Worm (Caenorhabditis elegans): ENCODE data around the gene T12D8.9.

Gene T12D8.9

ce11 chrIII:13606016-13606530 is 10.8 kb upstream of the T12D8.9 start, which contains the start of gene act-5:
TSS of gene act-5 (minus strand) at chrIII:13606066.
- TF ChIP-seq nhr-102 (tag; optimal IDR thresholded peaks at IDR 0.05) (peak; percentile 74), mxl-3 (GFP tag; optimal IDR thresholded peaks at IDR 0.05) (peak; percentile 37), daf-16 (GFP tag; optimal IDR thresholded peaks at IDR 0.05) (peak in 1 of 2 experiments; percentile 15), daf-16 (tag; optimal IDR thresholded peaks at IDR 0.05) (peak; percentile 90), nhr-28 (tag; optimal IDR thresholded peaks at IDR 0.05) (peak; percentile 91), lin-39 (tag; optimal IDR thresholded peaks at IDR 0.05) (no peak), nhr-10 (tag; optimal IDR thresholded peaks at IDR 0.05) (peak; percentile 51), hlh-30 (tag; optimal IDR thresholded peaks at IDR 0.05; ENCODE audit: insufficient read depth) (peak; percentile 53), lin-1 (GFP tag; IDR thresholded peaks at IDR 0.05) (0 out of 2 replicates have a peak, but pooled peaks have one; percentile 39), lin-13 (GFP tag; optimal IDR thresholded peaks at IDR 0.05) (peak; percentile 14), nhr-111 (GFP tag; optimal IDR thresholded peaks at IDR 0.05) (no peak), nhr-77 (tag; optimal IDR thresholded peaks at IDR 0.05) (peak; percentile 77), dve-1 (tag; optimal IDR thresholded peaks at IDR 0.05; ENCODE audit: insufficient read depth) (peak; percentile 79), pqm-1 (tag; optimal IDR thresholded peaks at IDR 0.05) (peak; percentile 91), tra-1 (GFP tag; IDR thresholded peaks at IDR 0.05) (peak; percentile 61; the same call in 1 of the 2 replicates), mdt-29 (GFP tag; IDR thresholded peaks at IDR 0.05) (0 out of 2 replicates have a peak, but pooled peaks have one; percentile 31), zip-2 (tag; optimal IDR thresholded peaks at IDR 0.05) (no peak), D1046.2 (GFP tag; IDR thresholded peaks at IDR 0.05) (no peak), snpc-4 (tag; optimal IDR thresholded peaks at IDR 0.05) (no peak), unc-62 (GFP tag; optimal IDR thresholded peaks at IDR 0.05 in 1 of 2) (peak in 1 of 2 experiments; percentile 93), unc-62 (tag; optimal IDR thresholded peaks at IDR 0.05) (no peak), nhr-25 (tag; optimal IDR thresholded peaks at IDR 0.05; ENCODE audit: borderline replicate concordance, insufficient read depth) (no peak), nhr-48 (tag; optimal IDR thresholded peaks at IDR 0.05) (peak; percentile 69), F44E2.7 (GFP tag; IDR thresholded peaks at IDR 0.05) (no peak), pha-4 (GFP tag; IDR thresholded peaks at IDR 0.05) (no peak), pha-4 (tag; optimal IDR thresholded peaks at IDR 0.05) (peak; percentile 6), mep-1 (tag; optimal IDR thresholded peaks at IDR 0.05) (peak; percentile 23), aha-1 (tag) (peak; percentile 94), attf-4 (tag; optimal IDR thresholded peaks at IDR 0.05) (no peak), hlh-11 (tag; optimal IDR thresholded peaks at IDR 0.05) (peak; percentile 87), dmd-6 (GFP tag; IDR thresholded peaks at IDR 0.05) (peak; percentile 85), hif-1 (tag; optimal IDR thresholded peaks at IDR 0.05) (peak in 1 of 2 experiments; percentile 26)

- no peak for TF ChIP-seq daf-19 (GFP tag; conservative IDR thresholded peaks at IDR 0.05)
- peak; percentile 28 for TF ChIP-seq pqm-1 (tag; optimal IDR thresholded peaks at IDR 0.05)
- peak; percentile 23 for TF ChIP-seq dve-1 (tag; optimal IDR thresholded peaks at IDR 0.05; ENCODE audit: insufficient read depth)
- TF ChIP-seq daf-8 (GFP tag; IDR thresholded peaks at IDR 0.05): no peak
- no peak for TF ChIP-seq daf-16 (GFP tag; optimal IDR thresholded peaks at IDR 0.05)
- peak; percentile 37 for TF ChIP-seq daf-16 (tag; optimal IDR thresholded peaks at IDR 0.05)
Measured at ce11 chrIII:13606865-13607264, 10.0 kb upstream of the T12D8.9 start.

- TF ChIP-seq madf-5 (GFP tag; IDR thresholded peaks at IDR 0.05) (no peak), F10B5.3 (tag; optimal IDR thresholded peaks at IDR 0.05) (no peak), unc-39 (tag; optimal IDR thresholded peaks at IDR 0.05) (no peak), ceh-62 (tag; optimal IDR thresholded peaks at IDR 0.05) (no peak), duxl-1 (tag; optimal IDR thresholded peaks at IDR 0.05; ENCODE audit: poor library complexity) (no peak), tra-1 (GFP tag; IDR thresholded peaks at IDR 0.05) (no peak), F49E8.2 (tag; optimal IDR thresholded peaks at IDR 0.05; ENCODE audit: borderline replicate concordance) (no peak), nhr-48 (tag; optimal IDR thresholded peaks at IDR 0.05) (peak; percentile 43), nhr-237 (tag; optimal IDR thresholded peaks at IDR 0.05) (no peak), zip-11 (GFP tag; IDR thresholded peaks at IDR 0.05) (no peak), mes-2 (tag; optimal IDR thresholded peaks at IDR 0.05; ENCODE audit: poor library complexity, severe bottlenecking) (peak; percentile 43), snpc-1.2 (GFP tag; IDR thresholded peaks at IDR 0.05) (no peak), saeg-2 (GFP tag; IDR thresholded peaks at IDR 0.05) (no peak), zfp-3 (GFP tag; conservative IDR thresholded peaks at IDR 0.05) (no peak), fos-1 (tag; optimal IDR thresholded peaks at IDR 0.05) (no peak), snpc-4 (tag; optimal IDR thresholded peaks at IDR 0.05) (no peak), F26F4.8 (GFP tag; conservative IDR thresholded peaks at IDR 0.05) (no peak), dmd-6 (GFP tag; IDR thresholded peaks at IDR 0.05) (peak; percentile 84), mxl-2 (GFP tag; conservative IDR thresholded peaks at IDR 0.05) (no peak)
Measured at ce11 chrIII:13607833-13608232, 9.1 kb upstream of the T12D8.9 start, which contains the start of gene shpk-1. TSS of gene shpk-1 (plus strand) at chrIII:13608020.
